Fruit fly (Drosophila melanogaster) whole organism, pupa: ENCODE results near the gene Fur1.

Experiments used
- CG10348 ChIP-seq: fragments of 200-800 bp; sonication (Bioruptor generic); IDR thresholded peaks from 2 replicates; pipeline ENCODE4 v1.3.6; 2022; ENCODE audit warnings: missing biosample characterization, missing genetic modification characterization
- CG12605 ChIP-seq: fragments of 200-800 bp; sonication (Bioruptor generic); IDR thresholded peaks from 2 replicates; pipeline ENCODE4 v1.3.6; 2022; ENCODE audit warnings: missing biosample characterization, missing genetic modification characterization
- CG13204 ChIP-seq: fragments of 200-800 bp; sonication (Bioruptor generic); optimal IDR thresholded peaks from 2 replicates; lab custom pipeline; 2018; ENCODE audit warnings: missing biosample characterization, mild to moderate bottlenecking, missing genetic modification characterization, moderate library complexity
- CG14655 ChIP-seq: fragments of 200-800 bp; sonication (Bioruptor generic); optimal IDR thresholded peaks from 3 replicates; lab custom pipeline; 2017; ENCODE audit warnings: mild to moderate bottlenecking, missing biosample characterization, missing genetic modification reagents, missing genetic modification characterization
- CG15710 ChIP-seq: fragments of 200-800 bp; sonication (Bioruptor generic); optimal IDR thresholded peaks from 2 replicates; lab custom pipeline; 2018; ENCODE audit warnings: missing biosample characterization, mild to moderate bottlenecking, missing genetic modification characterization, moderate library complexity
- CG17806 ChIP-seq: fragments of 200-800 bp; sonication (Bioruptor generic); optimal IDR thresholded peaks from 2 replicates; lab custom pipeline; 2018; ENCODE audit warnings: missing biosample characterization, mild to moderate bottlenecking, missing genetic modification characterization, moderate library complexity
- CG32121 ChIP-seq: fragments of 200-800 bp; sonication (Bioruptor generic); IDR thresholded peaks from 2 replicates; pipeline ENCODE4 v1.3.6; 2022; ENCODE audit warnings: missing biosample characterization, missing genetic modification characterization
- CG34367 ChIP-seq: fragments of 200-800 bp; sonication (Bioruptor generic); optimal IDR thresholded peaks from 2 replicates; lab custom pipeline; 2018; ENCODE audit warnings: missing biosample characterization, mild to moderate bottlenecking, missing genetic modification characterization
- CG4496 ChIP-seq: fragments of 200-800 bp; sonication (Bioruptor generic); IDR thresholded peaks from 3 replicates; pipeline ENCODE4 v1.3.6; 2022; ENCODE audit warnings: missing biosample characterization, missing genetic modification characterization
- CG8159 ChIP-seq: fragments of 200-800 bp; sonication (Bioruptor generic); optimal IDR thresholded peaks from 3 replicates; lab custom pipeline; 2018; ENCODE audit warnings: missing biosample characterization, mild to moderate bottlenecking, missing genetic modification characterization, moderate library complexity
- CG8301 ChIP-seq: fragments of 200-800 bp; sonication (Bioruptor generic); optimal IDR thresholded peaks from 2 replicates; lab custom pipeline; 2018; ENCODE audit warnings: missing biosample characterization, mild to moderate bottlenecking, missing genetic modification characterization
- CG9948 ChIP-seq: fragments of 200-800 bp; sonication (Bioruptor generic); optimal IDR thresholded peaks from 2 replicates; lab custom pipeline; 2018; ENCODE audit warnings: missing biosample characterization, mild to moderate bottlenecking, missing genetic modification characterization, moderate library complexity
- D1 ChIP-seq: fragments of 200-800 bp; sonication (Bioruptor generic); optimal IDR thresholded peaks from 2 replicates; lab custom pipeline; 2018; ENCODE audit warnings: missing biosample characterization, mild to moderate bottlenecking, missing genetic modification characterization, moderate library complexity
- EcR ChIP-seq: fragments of 200-800 bp; sonication (Bioruptor generic); optimal IDR thresholded peaks from 3 replicates; lab custom pipeline; 2019; ENCODE audit warnings: missing biosample characterization, missing genetic modification characterization, mild to moderate bottlenecking, moderate library complexity, missing genetic modification reagents
- Ets98B ChIP-seq: fragments of 200-800 bp; sonication (Bioruptor generic); IDR thresholded peaks from 2 replicates; pipeline ENCODE4 v1.3.6; 2022; ENCODE audit warnings: missing biosample characterization, missing genetic modification characterization
- Pif1A ChIP-seq: fragments of 200-800 bp; sonication (Bioruptor generic); optimal IDR thresholded peaks from 3 replicates; lab custom pipeline; 2016; ENCODE audit warnings: missing biosample characterization, missing genetic modification characterization
- Pif1B ChIP-seq: fragments of 200-800 bp; sonication (Bioruptor generic); optimal IDR thresholded peaks from 3 replicates; lab custom pipeline; 2016; ENCODE audit warnings: missing biosample characterization, missing genetic modification characterization
- Snoo ChIP-seq: fragments of 200-800 bp; sonication (Bioruptor generic); optimal IDR thresholded peaks from 3 replicates; lab custom pipeline; 2017; ENCODE audit warnings: missing biosample characterization, mild to moderate bottlenecking, missing genetic modification characterization, inconsistent platforms
- fd96Ca ChIP-seq: fragments of 200-800 bp; sonication (Bioruptor generic); IDR thresholded peaks from 3 replicates; pipeline ENCODE4 v1.3.6; 2022; ENCODE audit warnings: missing biosample characterization, missing genetic modification characterization
- gl ChIP-seq: fragments of 200-800 bp; sonication (Bioruptor generic); optimal IDR thresholded peaks from 2 replicates; lab custom pipeline; 2018; ENCODE audit warnings: missing biosample characterization, mild to moderate bottlenecking, missing genetic modification characterization
- rn ChIP-seq: fragments of 200-800 bp; sonication (Bioruptor generic); IDR thresholded peaks from 2 replicates; pipeline ENCODE4 v1.3.6; 2022; ENCODE audit warnings: missing biosample characterization, missing genetic modification characterization

Fur1 gene

dm6 chr3R:25517521-25517920, 44.7 kb upstream of the Fur1 start:
- no peak for TF ChIP-seq Snoo
- TF ChIP-seq CG4496, result 0 out of 3 replicates have a peak, but pooled peaks have one; percentile 13
- TF ChIP-seq, all 21 proteins: peak for 1

dm6 chr3R:25515450-25516288, 42.8 kb upstream of the Fur1 start, which contains the start of gene msi:
Gene msi (plus strand): TSS chr3R:25516118.
- peak; percentile 99 for TF ChIP-seq CG17806 (tag; lab: Kevin White, UChicago)
- TF ChIP-seq rn (GFP tag; lab: Robert Waterston, UW), result peak; percentile 95
- peak; percentile 97 for TF ChIP-seq CG4496
- peak; percentile 87 for TF ChIP-seq gl
- peak; percentile 96 for TF ChIP-seq Pif1B (GFP tag; lab: Kevin White, UChicago)
- peak; percentile 77 for TF ChIP-seq EcR
- TF ChIP-seq CG32121, result peak; percentile 99
- peak; percentile 98 for TF ChIP-seq D1 (tag; lab: Kevin White, UChicago)
- TF ChIP-seq CG34367 (tag; lab: Kevin White, UChicago), result peak; percentile 95
- TF ChIP-seq CG8159 (tag; lab: Kevin White, UChicago), result peak; percentile 99
- peak; percentile 96 for TF ChIP-seq CG12605
- peak; percentile 99 for TF ChIP-seq CG14655 (GFP tag; lab: Kevin White, UChicago)
- peak; percentile 98 for TF ChIP-seq Ets98B (GFP tag; lab: Robert Waterston, UW)
- peak; percentile 99 for TF ChIP-seq CG15710 (tag; lab: Kevin White, UChicago)
- peak; percentile 99 for TF ChIP-seq CG9948
- peak; percentile 97 for TF ChIP-seq CG8301
- TF ChIP-seq CG10348, result peak; percentile 94
- peak; percentile 92 for TF ChIP-seq Pif1A (GFP tag; lab: Kevin White, UChicago)
- peak; percentile 94 for TF ChIP-seq fd96Ca
- TF ChIP-seq Snoo, result peak; percentile 97
- peak; percentile 88 for TF ChIP-seq CG13204 (GFP tag; lab: Kevin White, UChicago)

dm6 chr3R:25512750-25513149, 39.9 kb upstream of the Fur1 start:
- TF ChIP-seq CG8159 (tag; lab: Kevin White, UChicago) (no peak), gl (no peak), CG13204 (GFP tag; lab: Kevin White, UChicago) (no peak), CG9948 (no peak), Ets98B (GFP tag; lab: Robert Waterston, UW) (no peak), D1 (tag; lab: Kevin White, UChicago) (peak; percentile 26), Snoo (no peak), CG17806 (tag; lab: Kevin White, UChicago) (no peak)

- no peak for TF ChIP-seq Snoo
Measured at dm6 chr3R:25505975-25506374, 33.1 kb upstream of the Fur1 start, which contains the start of gene CG5111. Gene CG5111 (plus strand): TSS chr3R:25506275.

- TF ChIP-seq CG12605 (no peak), gl (no peak), Snoo (no peak), CG10348 (no peak), CG8159 (tag; lab: Kevin White, UChicago) (no peak), Pif1B (GFP tag; lab: Kevin White, UChicago) (no peak), D1 (tag; lab: Kevin White, UChicago) (no peak), CG8301 (no peak), CG9948 (no peak), CG17806 (tag; lab: Kevin White, UChicago) (no peak), CG34367 (tag; lab: Kevin White, UChicago) (no peak), CG13204 (GFP tag; lab: Kevin White, UChicago) (no peak), EcR (no peak), rn (GFP tag; lab: Robert Waterston, UW) (no peak), Pif1A (GFP tag; lab: Kevin White, UChicago) (no peak), CG4496 (no peak), fd96Ca (no peak), CG14655 (GFP tag; lab: Kevin White, UChicago) (no peak), CG32121 (no peak), CG15710 (tag; lab: Kevin White, UChicago) (no peak)
Measured at dm6 chr3R:25504891-25505290, 32.0 kb upstream of the Fur1 start, which contains the start of gene CG5107. Gene CG5107 (plus strand): TSS chr3R:25505191.

- TF ChIP-seq CG8159 (tag; lab: Kevin White, UChicago), result no peak
- no peak for TF ChIP-seq CG12605
- no peak for TF ChIP-seq CG4496
- TF ChIP-seq CG15710 (tag; lab: Kevin White, UChicago), result no peak
- TF ChIP-seq gl, result no peak
- no peak for TF ChIP-seq Ets98B (GFP tag; lab: Robert Waterston, UW)
- no peak for TF ChIP-seq fd96Ca
- no peak for TF ChIP-seq CG14655 (GFP tag; lab: Kevin White, UChicago)
- TF ChIP-seq CG9948, result no peak
- no peak for TF ChIP-seq CG17806 (tag; lab: Kevin White, UChicago)
- no peak for TF ChIP-seq CG10348
- TF ChIP-seq EcR, result no peak
- no peak for TF ChIP-seq CG32121
- no peak for TF ChIP-seq CG34367 (tag; lab: Kevin White, UChicago)
- TF ChIP-seq Pif1B (GFP tag; lab: Kevin White, UChicago), result no peak
- TF ChIP-seq D1 (tag; lab: Kevin White, UChicago), result no peak
- no peak for TF ChIP-seq rn (GFP tag; lab: Robert Waterston, UW)
- TF ChIP-seq Snoo, result no peak
- TF ChIP-seq Pif1A (GFP tag; lab: Kevin White, UChicago), result no peak
Measured at dm6 chr3R:25495753-25496152, 22.9 kb upstream of the Fur1 start.
